Fruit fly (Drosophila melanogaster): ENCODE data around the gene mura.

The mura gene

DNA sequence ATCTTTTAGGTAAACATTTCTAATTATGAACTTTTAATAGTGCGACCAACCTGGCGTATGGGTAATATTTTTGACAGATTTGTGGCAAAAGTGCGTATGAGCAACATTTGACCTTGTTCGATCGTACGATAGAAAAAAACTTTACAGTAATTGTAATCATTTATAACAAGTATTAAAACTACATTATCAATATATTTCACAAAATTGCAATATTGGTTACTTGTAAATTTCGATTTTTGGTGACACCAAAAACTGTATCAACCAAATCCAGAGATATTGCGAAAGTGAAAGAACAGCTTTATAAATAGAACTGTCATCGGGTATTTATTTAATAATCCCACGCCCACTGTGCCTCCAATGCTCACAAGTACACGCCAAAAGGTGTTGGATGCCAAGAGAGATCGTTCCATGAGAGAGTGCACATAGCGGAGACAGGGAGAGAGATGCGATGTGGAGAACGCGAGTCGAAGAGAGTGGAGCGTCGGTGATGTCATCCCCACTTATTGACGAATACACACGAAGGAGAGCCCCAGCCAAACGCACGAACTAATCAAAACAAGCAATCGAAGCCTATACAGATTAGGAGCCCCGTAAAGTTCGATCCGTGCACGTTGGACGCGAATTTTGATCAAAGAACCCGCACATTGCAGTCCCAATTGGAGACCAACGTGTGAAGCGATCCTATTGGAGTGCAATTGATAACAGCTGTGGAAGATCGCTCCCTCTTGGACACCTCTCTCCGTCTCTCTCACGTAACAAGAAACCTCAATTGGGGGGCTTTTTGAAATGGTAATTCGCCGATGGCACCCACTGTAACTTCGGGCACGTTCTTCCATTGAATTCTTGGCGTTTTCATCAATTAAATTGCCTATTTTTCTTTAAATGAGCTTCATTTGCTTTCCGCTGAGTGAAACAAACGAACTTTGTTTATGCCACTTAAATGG, 18.2 kb downstream of the mura start:
- peak; percentile 97 for TF ChIP-seq CG15269 (tag; optimal IDR thresholded peaks at IDR 0.05)
- peak; percentile 82 for TF ChIP-seq trem (tag; optimal IDR thresholded peaks at IDR 0.05)
- TF ChIP-seq NC2β (GFP tag; optimal IDR thresholded peaks at IDR 0.05): peak; percentile 83
- peak; percentile 84 for TF ChIP-seq Optix (GFP tag; IDR thresholded peaks at IDR 0.05)
- TF ChIP-seq chn (GFP tag; optimal IDR thresholded peaks at IDR 0.05): peak; percentile 89
- no peak for TF ChIP-seq pita (GFP tag; optimal IDR thresholded peaks at IDR 0.05)
- peak; percentile 67 for TF ChIP-seq CG3065 (GFP tag; optimal IDR thresholded peaks at IDR 0.05)
- TF ChIP-seq ken (GFP tag; IDR thresholded peaks at IDR 0.05): peak; percentile 78
- peak; percentile 89 for TF ChIP-seq trh (GFP tag; optimal IDR thresholded peaks at IDR 0.05)
- TF ChIP-seq bowl (GFP tag; IDR thresholded peaks at IDR 0.05): peak; percentile 40; the same call in 1 of the 2 replicates
- TF ChIP-seq CG7271 (tag; optimal IDR thresholded peaks at IDR 0.05): peak; percentile 46
- peak; percentile 84 for TF ChIP-seq Spps (tag; optimal IDR thresholded peaks at IDR 0.05)
- TF ChIP-seq yki (optimal IDR thresholded peaks at IDR 0.05): peak; percentile 53
- TF ChIP-seq dmrt99B (tag; optimal IDR thresholded peaks at IDR 0.05): peak; percentile 98
- TF ChIP-seq Tbp (GFP tag; optimal IDR thresholded peaks at IDR 0.05): no peak
- peak; percentile 87 for TF ChIP-seq CG32767 (GFP tag; IDR thresholded peaks at IDR 0.05)
- peak; percentile 97 for TF ChIP-seq CG6765 (GFP tag; optimal IDR thresholded peaks at IDR 0.05)
- TF ChIP-seq aop (GFP tag; IDR thresholded peaks at IDR 0.05): 0 out of 2 replicates have a peak, but pooled peaks have one; percentile 35
- TF ChIP-seq wdn (GFP tag; IDR thresholded peaks at IDR 0.05): peak; percentile 84
- peak; percentile 67 for TF ChIP-seq CG33213 (GFP tag; optimal IDR thresholded peaks at IDR 0.05)
- peak; percentile 93 for TF ChIP-seq CG8388 (GFP tag; optimal IDR thresholded peaks at IDR 0.05)
- TF ChIP-seq CG12942 (GFP tag; optimal IDR thresholded peaks at IDR 0.05): peak; percentile 91
- TF ChIP-seq CG4820 (GFP tag; optimal IDR thresholded peaks at IDR 0.05): peak; percentile 94
- TF ChIP-seq MBD-R2 (GFP tag; IDR thresholded peaks at IDR 0.05): peak; percentile 73
- peak; percentile 33 for TF ChIP-seq ash1 (GFP tag; optimal IDR thresholded peaks at IDR 0.05)
- TF ChIP-seq Nf-YB (GFP tag; optimal IDR thresholded peaks at IDR 0.05): peak; percentile 86
- TF ChIP-seq PHDP (tag; optimal IDR thresholded peaks at IDR 0.05): peak; percentile 94
- 0 out of 3 replicates have a peak, but pooled peaks have one; percentile 19 for TF ChIP-seq Doc3 (GFP tag; IDR thresholded peaks at IDR 0.05; ENCODE audit: partially characterized antibody)
- peak; percentile 87 for TF ChIP-seq CG13123 (GFP tag; optimal IDR thresholded peaks at IDR 0.05)
- TF ChIP-seq kni (GFP tag; optimal IDR thresholded peaks at IDR 0.05): peak; percentile 88
- TF ChIP-seq Ets65A (GFP tag): peak; percentile 98
- TF ChIP-seq p53 (GFP tag; optimal IDR thresholded peaks at IDR 0.05): peak; percentile 72
- peak; percentile 56 for TF ChIP-seq Ravus (GFP tag; IDR thresholded peaks at IDR 0.05)
- TF ChIP-seq az2 (GFP tag; optimal IDR thresholded peaks at IDR 0.05): peak; percentile 95
- TF ChIP-seq lmd (GFP tag; IDR thresholded peaks at IDR 0.05): peak; percentile 94
- peak; percentile 99 for TF ChIP-seq BtbVII (GFP tag; optimal IDR thresholded peaks at IDR 0.05)
- TF ChIP-seq CG7928 (GFP tag; optimal IDR thresholded peaks at IDR 0.05): peak; percentile 78
- TF ChIP-seq Antp (GFP tag; optimal IDR thresholded peaks at IDR 0.05): peak; percentile 87
- TF ChIP-seq CG18764 (GFP tag; optimal IDR thresholded peaks at IDR 0.05): peak; percentile 93
- peak; percentile 84 for TF ChIP-seq CG34422 (GFP tag; IDR thresholded peaks at IDR 0.05)
- TF ChIP-seq Hmx (GFP tag; optimal IDR thresholded peaks at IDR 0.05): peak; percentile 91
- TF ChIP-seq CG1603 (tag; optimal IDR thresholded peaks at IDR 0.05): peak; percentile 74
- peak; percentile 87 for TF ChIP-seq CG8359 (GFP tag; optimal IDR thresholded peaks at IDR 0.05; ENCODE audit: borderline replicate concordance)
- TF ChIP-seq lab (GFP tag; optimal IDR thresholded peaks at IDR 0.05): peak; percentile 96
- TF ChIP-seq Elba2 (GFP tag; optimal IDR thresholded peaks at IDR 0.05): peak; percentile 62
- TF ChIP-seq CG2678 (tag; optimal IDR thresholded peaks at IDR 0.05): peak; percentile 99
- peak; percentile 82; the same call in 1 of the 2 replicates for TF ChIP-seq ro (GFP tag; IDR thresholded peaks at IDR 0.05)
- peak; percentile 43; the same call in 1 of the 2 replicates for TF ChIP-seq CG10321 (GFP tag; IDR thresholded peaks at IDR 0.05)
- TF ChIP-seq CG10543 (GFP tag; optimal IDR thresholded peaks at IDR 0.05): peak; percentile 98
